Fruit fly (Drosophila melanogaster) whole organism, pupa: ENCODE results near the gene CG18666.
A peak's percentile ranks its signal among the peaks of the same experiment; 100 is the strongest.

Experiments used
- CG12605 ChIP-seq: fragments of 200-800 bp; sonication (Bioruptor generic); IDR thresholded peaks from 2 replicates; pipeline ENCODE4 v1.3.6; 2022; ENCODE audit warnings: missing biosample characterization, missing genetic modification characterization
- rn ChIP-seq: fragments of 200-800 bp; sonication (Bioruptor generic); IDR thresholded peaks from 2 replicates; pipeline ENCODE4 v1.3.6; 2022; ENCODE audit warnings: missing biosample characterization, missing genetic modification characterization

CG18666 gene

DNA sequence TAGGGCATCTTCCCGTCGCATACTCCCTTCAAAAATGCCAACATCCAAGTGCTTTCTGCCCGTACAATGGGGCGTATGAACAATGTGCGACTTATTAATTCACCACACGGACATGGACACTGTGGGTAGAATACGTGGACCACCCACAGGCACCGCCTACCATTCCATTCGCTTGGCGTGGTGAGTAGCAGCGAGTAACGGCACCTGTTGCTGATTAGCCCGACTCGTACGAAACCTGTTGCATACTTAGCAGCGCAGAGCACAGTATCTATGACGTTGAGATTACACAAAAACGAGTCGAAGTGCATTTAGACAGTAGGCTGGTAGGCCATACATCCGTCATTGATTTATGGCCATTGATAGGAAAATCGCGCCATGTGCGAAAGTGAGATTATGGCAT, 47.4 kb downstream of the CG18666 start:
- TF ChIP-seq rn (GFP tag; lab: Robert Waterston, UW), result no peak
- peak; percentile 95 for TF ChIP-seq CG12605 (GFP tag; lab: Robert Waterston, UW)
- TF ChIP-seq, all 21 proteins: peak for 1
